Worm (Caenorhabditis elegans) whole organism, late embryonic: ENCODE measurements around the gene gly-3.

ENCODE experiments used
- F13H6.1 ChIP-seq: sonication (generic microtip); optimal IDR thresholded peaks from 2 replicates; lab custom pipeline; 2016; ENCODE audit warnings: missing genetic modification characterization, missing compliant biosample characterization
- che-1 ChIP-seq: sonication (generic microtip); optimal IDR thresholded peaks from 2 replicates; lab custom pipeline; 2016; ENCODE audit warnings: mild to moderate bottlenecking, missing genetic modification characterization, missing compliant biosample characterization
- dve-1 ChIP-seq: sonication (generic microtip); optimal IDR thresholded peaks from 2 replicates; lab custom pipeline; 2017; ENCODE audit warnings: antibody characterized with exemption, mild to moderate bottlenecking, missing genetic modification characterization, missing compliant biosample characterization
- elt-2 ChIP-seq: sonication (generic microtip); optimal IDR thresholded peaks from 2 replicates; lab custom pipeline; 2016; ENCODE audit warnings: missing genetic modification reagents, missing genetic modification characterization, missing compliant biosample characterization
- fkh-10 ChIP-seq: fragments of 150-350 bp; optimal IDR thresholded peaks from 2 replicates; lab custom pipeline; 2014; ENCODE audit warnings: missing biosample characterization, missing genetic modification reagents, missing genetic modification characterization
- fkh-6 ChIP-seq: sonication (generic microtip); optimal IDR thresholded peaks from 2 replicates; lab custom pipeline; 2016; ENCODE audit warnings: missing genetic modification characterization, missing compliant biosample characterization
- nhr-11 ChIP-seq: fragments of 150-350 bp; optimal IDR thresholded peaks from 2 replicates; lab custom pipeline; 2014; ENCODE audit warnings: missing biosample characterization, missing genetic modification characterization
- rnt-1 ChIP-seq: sonication (generic microtip); optimal IDR thresholded peaks from 2 replicates; lab custom pipeline; 2016; ENCODE audit warnings: missing genetic modification characterization, missing compliant biosample characterization
- sox-4 ChIP-seq: sonication (generic microtip); optimal IDR thresholded peaks from 2 replicates; lab custom pipeline; 2017; ENCODE audit warnings: mild to moderate bottlenecking, missing genetic modification characterization, inconsistent platforms, missing compliant biosample characterization
- unc-86 ChIP-seq: sonication (generic microtip); optimal IDR thresholded peaks from 2 replicates; lab custom pipeline; 2016; ENCODE audit warnings: missing genetic modification characterization, missing compliant biosample characterization

ce11 chrIII:7933235-7933634 is 15.7 kb upstream of the gly-3 start, which contains the start of gene ran-2:
- TF ChIP-seq che-1 (no peak), elt-2 (no peak), unc-86 (no peak), nhr-11 (tag; lab: Kevin White, UChicago) (no peak), dve-1 (tag; lab: Kevin White, UChicago) (no peak), sox-4 (tag; lab: Kevin White, UChicago) (no peak), fkh-10 (GFP tag; lab: Kevin White, UChicago) (no peak), fkh-6 (tag; lab: Kevin White, UChicago) (no peak), F13H6.1 (tag; lab: Kevin White, UChicago) (no peak), rnt-1 (tag; lab: Kevin White, UChicago) (no peak)
